Fruit fly (Drosophila melanogaster): ENCODE measurements around the gene CG3808.

DNA sequence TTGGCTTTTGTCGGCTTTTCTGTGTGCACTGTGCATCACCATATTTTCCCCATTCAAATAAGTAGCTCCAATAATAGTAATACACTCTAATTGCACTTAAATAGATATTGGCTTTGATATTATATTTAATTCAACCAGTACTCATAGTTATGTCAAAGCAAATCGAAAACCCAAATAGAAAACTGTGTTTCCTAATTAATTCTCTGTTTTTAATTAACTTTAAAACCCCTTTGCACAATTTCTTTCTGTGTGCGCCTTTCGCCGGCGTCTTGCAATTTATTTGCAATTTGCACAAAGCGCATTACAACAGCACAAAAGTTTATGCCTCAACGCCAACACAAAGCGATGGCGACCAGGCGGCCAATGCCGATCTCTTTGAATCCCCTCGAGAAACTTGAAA lies 10.8 kb upstream of the CG3808 start:
- TF ChIP-seq h (optimal IDR thresholded peaks at IDR 0.05) (no peak), insv (optimal IDR thresholded peaks at IDR 0.05) (no peak)

Measured in Kc167 (cell line).